Fruit fly (Drosophila melanogaster) whole organism, larva: Measurements from ENCODE around the gene UQCR-14.

Experiments used
- noc ChIP-seq: fragments of 200-800 bp; sonication (Bioruptor generic); optimal IDR thresholded peaks from 3 replicates; lab custom pipeline; 2019; ENCODE audit warnings: missing biosample characterization, mild to moderate bottlenecking, missing genetic modification characterization, moderate library complexity

UQCR-14 gene

dm6 chrX:16285186-16285585 is 902 bp upstream of the UQCR-14 start:
- peak; percentile 51 for TF ChIP-seq noc

dm6 chrX:16288492-16288964 is 2.4 kb downstream of the UQCR-14 start, which contains the start of the genes CG32576 and caz:
Gene CG32576 (minus strand): TSS chrX:16288533.
Gene caz (plus strand): TSS chrX:16288810.
- peak; percentile 28 for TF ChIP-seq noc

DNA sequence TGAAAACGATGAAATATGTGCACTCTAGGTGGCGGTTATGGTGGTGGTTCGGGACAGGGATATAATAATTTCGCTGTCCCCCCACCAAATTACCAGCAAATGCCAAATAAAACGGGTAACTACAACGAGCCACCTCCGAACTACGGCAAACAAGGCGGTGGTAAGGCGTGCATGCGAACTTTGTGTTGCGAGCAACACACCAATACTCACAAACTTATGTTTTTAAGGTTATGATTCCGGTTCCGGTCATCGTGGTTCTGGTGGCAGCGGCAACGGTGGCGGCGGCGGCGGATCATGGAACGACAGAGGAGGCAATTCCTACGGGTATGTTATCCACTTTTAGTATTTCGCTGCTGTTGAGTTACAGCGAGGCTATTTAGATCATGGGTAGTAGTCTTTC is 2.9 kb downstream of the UQCR-14 start:
- no peak for TF ChIP-seq noc

dm6 chrX:16292646-16293045 is 6.6 kb downstream of the UQCR-14 start:
- no peak for TF ChIP-seq noc

- TF ChIP-seq noc = no peak
These were observed 10.6 kb downstream of the UQCR-14 start, which contains the start of gene CG3632 for dm6 chrX:16296423-16297292. Gene CG3632 (plus strand): TSS chrX:16296671.

dm6 chrX:16297618-16298017 is 11.5 kb downstream of the UQCR-14 start, which contains the start of gene ERp44:
Gene ERp44 (minus strand): TSS chrX:16297718.
- TF ChIP-seq noc = no peak

DNA sequence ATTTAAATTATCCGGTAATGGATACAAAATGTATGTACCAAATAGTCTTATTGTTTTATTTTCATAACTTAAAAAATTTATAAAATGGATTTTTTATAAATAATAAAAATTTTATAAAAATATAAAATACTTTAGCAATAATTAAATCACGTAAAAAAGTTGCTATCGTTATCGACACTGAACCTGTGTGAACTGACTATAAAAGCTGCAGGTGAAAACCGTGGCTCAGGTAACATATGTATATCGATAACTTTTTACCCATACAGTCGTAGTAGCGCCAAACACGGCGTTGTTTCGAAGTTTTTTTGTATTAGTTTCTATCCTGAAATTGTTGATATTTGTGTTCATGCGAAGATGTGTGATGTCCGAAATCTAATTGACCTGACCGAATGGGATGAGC is 17.5 kb downstream of the UQCR-14 start, which contains the start of gene CG3679:
Gene CG3679 (plus strand): TSS at position 235 of the 400 bp plus-strand sequence.
- TF ChIP-seq noc = no peak

- no peak for TF ChIP-seq noc
These were observed 22.3 kb downstream of the UQCR-14 start, which contains the start of gene Had1 for dm6 chrX:16308310-16308918. Gene Had1 (minus strand): TSS chrX:16308667.

dm6 chrX:16308953-16309352 is 22.9 kb downstream of the UQCR-14 start:
- TF ChIP-seq noc = no peak

DNA sequence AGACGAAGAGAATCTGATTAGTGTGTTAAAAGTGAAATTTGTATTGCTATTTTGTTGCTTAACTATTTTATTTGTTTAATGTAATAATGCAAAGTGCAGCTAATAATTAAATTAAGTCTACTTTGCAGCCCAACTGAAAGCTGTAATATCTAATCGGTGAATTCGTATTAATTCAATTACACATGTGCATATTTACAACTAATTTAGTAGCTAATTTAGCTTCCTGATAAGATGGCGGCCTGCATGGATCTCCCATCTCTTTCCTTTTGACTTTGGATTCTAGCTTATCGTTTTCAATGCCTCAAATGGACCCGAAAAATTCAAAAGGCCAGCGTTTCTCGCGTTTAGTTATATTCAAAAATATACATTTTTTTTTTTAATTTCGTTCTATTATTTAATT is 23.7 kb downstream of the UQCR-14 start:
- TF ChIP-seq noc = no peak

- TF ChIP-seq noc = no peak
These were observed 27.2 kb downstream of the UQCR-14 start, which contains the start of the genes CG9915 and SWIP for dm6 chrX:16313078-16313875. Gene CG9915 (minus strand): TSS chrX:16313138. Gene SWIP (plus strand): TSS chrX:16313709.

DNA sequence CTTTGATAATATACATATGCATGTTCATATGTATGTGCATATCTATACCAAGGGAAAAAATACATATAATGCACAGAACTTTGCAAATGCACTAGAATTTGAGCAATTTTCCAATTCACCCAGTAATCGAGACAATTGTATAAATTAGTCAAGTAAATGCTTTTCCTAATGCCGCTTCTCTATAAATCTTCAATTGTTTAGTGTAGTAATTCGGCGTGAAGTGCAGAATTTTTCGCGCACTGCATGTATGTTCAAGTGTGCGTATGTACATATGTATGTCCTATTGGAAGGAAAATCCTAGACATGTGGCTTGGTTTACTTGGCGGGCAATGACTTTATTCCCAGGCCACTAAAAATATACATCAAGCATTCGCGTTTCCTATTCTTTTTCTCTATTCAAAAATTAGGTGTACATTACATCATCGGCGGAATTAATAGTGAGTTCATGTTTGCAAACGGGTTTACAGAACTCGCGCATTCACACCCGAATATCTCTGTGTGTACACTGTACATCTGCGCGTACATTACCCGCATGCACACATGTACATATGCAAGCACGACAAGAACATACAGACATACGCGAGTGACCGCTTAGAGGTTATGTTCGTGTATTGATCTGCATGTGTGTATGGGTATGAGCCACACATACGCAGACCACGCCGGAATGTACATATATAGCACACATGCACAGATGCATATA is 32.9 kb downstream of the UQCR-14 start:
- TF ChIP-seq noc = peak; percentile 8

DNA sequence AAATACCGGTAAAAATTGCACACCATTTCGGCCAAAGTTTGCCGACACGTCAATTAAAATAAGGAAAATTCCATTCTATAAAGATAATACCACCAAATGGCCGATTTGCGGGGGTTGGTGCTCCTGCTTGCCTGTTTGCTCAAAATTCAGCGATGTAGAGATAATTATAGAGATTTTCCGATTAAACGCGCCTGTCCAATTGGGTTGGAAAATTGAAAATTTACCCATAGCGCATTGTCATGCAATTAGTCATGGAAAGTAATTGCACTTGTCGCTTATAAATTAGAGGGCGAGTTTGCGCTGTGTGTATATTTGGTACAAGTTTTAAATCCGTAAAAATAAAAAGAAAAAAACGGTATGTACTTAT is 33.5 kb downstream of the UQCR-14 start:
- no peak for TF ChIP-seq noc

DNA sequence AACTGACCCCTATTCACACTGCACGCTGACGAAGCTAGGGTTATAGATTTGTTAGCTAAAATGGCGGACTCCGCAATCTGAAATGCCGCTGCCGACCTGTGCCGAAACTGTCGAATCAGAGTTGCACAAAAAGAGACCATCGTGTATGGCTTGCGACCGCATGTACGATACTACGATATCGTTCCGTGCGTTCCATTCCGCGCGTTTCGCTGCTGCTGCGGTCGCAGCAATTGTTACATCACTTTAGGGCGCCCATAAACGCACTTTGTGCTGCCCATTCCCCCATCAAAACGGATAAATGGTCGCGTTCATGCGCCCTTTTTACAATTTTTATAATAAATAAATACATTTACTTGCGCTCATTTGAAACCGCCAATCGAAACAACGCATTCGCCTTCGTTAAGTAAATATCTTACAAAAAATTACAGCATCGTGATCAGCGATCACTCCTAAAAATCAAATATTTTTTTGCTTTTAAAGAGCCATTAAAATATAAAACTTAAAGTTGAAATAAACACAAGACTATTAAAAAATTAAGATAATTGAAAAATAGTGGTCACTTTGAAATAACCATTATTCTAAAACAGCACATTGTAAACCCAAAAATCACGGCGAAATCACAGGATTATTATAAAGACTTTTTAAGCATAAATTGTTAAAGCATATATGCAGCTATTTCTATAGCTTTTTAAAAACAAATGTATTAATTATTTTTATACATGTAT is 34.3 kb downstream of the UQCR-14 start, which contains the start of gene Cyp1:
Gene Cyp1 (minus strand): TSS at position 174 of the 725 bp plus-strand sequence.
- no peak for TF ChIP-seq noc

- no peak for TF ChIP-seq noc
These were observed 34.9 kb downstream of the UQCR-14 start for dm6 chrX:16321037-16321436.
